Worm (Caenorhabditis elegans): Measurements from ENCODE around the gene R09A8.1.

The R09A8.1 gene

DNA sequence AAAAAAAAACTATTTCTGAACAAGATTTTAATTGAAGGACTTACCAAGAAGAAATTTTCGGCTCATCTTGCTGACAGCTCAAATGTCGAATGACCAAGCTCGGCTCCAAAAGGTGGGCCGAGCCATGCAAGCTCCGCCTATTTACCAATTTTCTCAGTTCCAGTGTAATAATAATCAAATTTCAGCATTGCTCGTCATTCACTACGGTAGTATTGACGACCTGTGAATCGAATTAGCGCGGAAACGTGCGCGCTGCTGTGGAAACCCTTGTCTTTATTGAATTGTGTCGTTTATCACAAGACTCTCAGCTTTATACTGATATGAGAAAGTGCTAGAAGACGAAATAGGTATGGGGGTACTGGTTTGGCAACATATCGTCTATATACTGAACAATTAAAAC is 50.0 kb downstream of the R09A8.1 start, which contains the start of gene nlp-76 (continued):
- TF ChIP-seq nfya-1 (tag; optimal IDR thresholded peaks at IDR 0.05; ENCODE audit: borderline replicate concordance, insufficient read depth) (no peak), sdz-38 (tag; optimal IDR thresholded peaks at IDR 0.05) (no peak), dox-1 (GFP tag; IDR thresholded peaks at IDR 0.05) (peak; percentile 15; the same call in 1 of the 2 replicates), B0336.3 (GFP tag; IDR thresholded peaks at IDR 0.05) (peak; percentile 29; the same call in 1 of the 2 replicates), athp-1 (tag; optimal IDR thresholded peaks at IDR 0.05) (peak; percentile 29), ama-1 (optimal IDR thresholded peaks at IDR 0.05) (peak; percentile 49), ama-1 (GFP tag; optimal IDR thresholded peaks at IDR 0.05) (no peak)

DNA sequence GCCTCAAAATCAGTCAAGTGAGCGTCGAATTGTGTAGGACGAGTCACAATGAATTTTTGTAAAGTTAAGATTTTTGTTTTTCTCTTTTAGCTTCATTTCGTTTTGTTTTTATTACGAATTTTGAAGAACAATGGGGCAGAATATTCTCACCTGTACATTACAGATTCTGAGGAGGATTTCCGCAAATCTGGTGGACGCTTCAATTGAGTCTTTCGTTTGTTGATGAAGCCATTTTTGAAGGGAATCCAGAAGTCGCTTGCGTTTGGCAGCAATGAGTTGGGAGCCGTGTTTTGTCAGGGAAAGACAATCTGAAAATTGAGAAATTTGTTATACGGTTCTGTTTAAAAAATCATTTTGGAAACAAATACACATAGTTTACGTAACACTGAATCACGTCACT is 50.9 kb downstream of the R09A8.1 start:
- TF ChIP-seq ama-1 (optimal IDR thresholded peaks at IDR 0.05) (peak; percentile 48), ama-1 (GFP tag; optimal IDR thresholded peaks at IDR 0.05) (no peak), attf-6 (GFP tag; IDR thresholded peaks at IDR 0.05) (0 out of 2 replicates have a peak, but pooled peaks have one; percentile 18), pbrm-1 (GFP tag; IDR thresholded peaks at IDR 0.05) (no peak), nfya-2 (GFP tag; IDR thresholded peaks at IDR 0.05) (no peak), nhr-80 (tag; optimal IDR thresholded peaks at IDR 0.05) (no peak), ceh-79 (tag; optimal IDR thresholded peaks at IDR 0.05) (no peak)

ce11 chrX:12664987-12665451 is 51.5 kb downstream of the R09A8.1 start:
- TF ChIP-seq hsf-1 (GFP tag; IDR thresholded peaks at IDR 0.05) (peak; percentile 39; the same call in 1 of the 2 replicates), unc-130 (GFP tag; optimal IDR thresholded peaks at IDR 0.05) (peak; percentile 34), ceh-27 (GFP tag; optimal IDR thresholded peaks at IDR 0.05) (peak; percentile 86), aptf-3 (GFP tag; IDR thresholded peaks at IDR 0.05) (peak; percentile 98), xnd-1 (tag; optimal IDR thresholded peaks at IDR 0.05) (no peak), bed-1 (GFP tag; IDR thresholded peaks at IDR 0.05) (peak; percentile 79), hlh-26 (GFP tag; conservative IDR thresholded peaks at IDR 0.05) (no peak), madf-10 (tag; optimal IDR thresholded peaks at IDR 0.05) (peak; percentile 77), ceh-91 (GFP tag; IDR thresholded peaks at IDR 0.05) (no peak; the same call in 1 of the 2 replicates), T26A5.8 (tag; optimal IDR thresholded peaks at IDR 0.05) (peak; percentile 88), egl-18 (GFP tag; IDR thresholded peaks at IDR 0.05) (peak; percentile 83), ceh-100 (GFP tag; IDR thresholded peaks at IDR 0.05) (peak; percentile 62), F57A8.1 (GFP tag; optimal IDR thresholded peaks at IDR 0.05) (peak; percentile 79), D2030.7 (GFP tag; IDR thresholded peaks at IDR 0.05) (peak; percentile 72; the same call in 1 of the 2 replicates), F39B2.1 (GFP tag; IDR thresholded peaks at IDR 0.05) (no peak), lir-1 (GFP tag; conservative IDR thresholded peaks at IDR 0.05) (peak; percentile 57; the same call in 1 of the 2 replicates), ztf-3 (GFP tag; optimal IDR thresholded peaks at IDR 0.05) (peak; percentile 69), sptf-2 (GFP tag; optimal IDR thresholded peaks at IDR 0.05) (peak; percentile 11), hlh-12 (tag; optimal IDR thresholded peaks at IDR 0.05) (peak; percentile 77), athp-1 (tag; optimal IDR thresholded peaks at IDR 0.05) (peak; percentile 83), B0261.1 (tag; optimal IDR thresholded peaks at IDR 0.05) (peak; percentile 97), egl-44 (GFP tag; IDR thresholded peaks at IDR 0.05) (peak; percentile 94), F22D6.2 (tag; optimal IDR thresholded peaks at IDR 0.05) (peak; percentile 40), F49E8.2 (tag; optimal IDR thresholded peaks at IDR 0.05; ENCODE audit: insufficient read depth) (peak; percentile 54), egrh-3 (GFP tag; IDR thresholded peaks at IDR 0.05) (peak; percentile 75), ztf-18 (tag; optimal IDR thresholded peaks at IDR 0.05) (peak; percentile 72), ama-1 (optimal IDR thresholded peaks at IDR 0.05) (peak; percentile 90), ama-1 (GFP tag; optimal IDR thresholded peaks at IDR 0.05) (peak; percentile 50 to 54), lin-54 (GFP tag; optimal IDR thresholded peaks at IDR 0.05) (peak; percentile 76), attf-3 (GFP tag; conservative IDR thresholded peaks at IDR 0.05) (no peak), ztf-22 (GFP tag; optimal IDR thresholded peaks at IDR 0.05) (no peak), madf-3 (GFP tag; IDR thresholded peaks at IDR 0.05) (peak; percentile 81; the same call in 1 of the 2 replicates), F55B11.4 (tag; optimal IDR thresholded peaks at IDR 0.05; ENCODE audit: borderline replicate concordance, insufficient read depth) (peak; percentile 5), nhr-27 (tag; optimal IDR thresholded peaks at IDR 0.05) (peak; percentile 70), lin-40 (tag; optimal IDR thresholded peaks at IDR 0.05) (peak; percentile 85), lin-35 (GFP tag; optimal IDR thresholded peaks at IDR 0.05) (peak in 1 of 3 experiments; percentile 82)
